Fruit fly (Drosophila melanogaster) whole organism, prepupa: Measurements from ENCODE around the gene CG14074.
A peak's percentile ranks its signal among the peaks of the same experiment; 100 is the strongest.

Experiments
- CG10631 ChIP-seq: fragments of 200-800 bp; sonication (Bioruptor generic); optimal IDR thresholded peaks from 2 replicates; lab custom pipeline; 2016; ENCODE audit warnings: missing biosample characterization, missing genetic modification characterization
- CG10669 ChIP-seq: fragments of 200-800 bp; sonication (Bioruptor generic); optimal IDR thresholded peaks from 3 replicates; lab custom pipeline; 2018; ENCODE audit warnings: missing biosample characterization, mild to moderate bottlenecking, missing genetic modification characterization, moderate library complexity
- CG11762 ChIP-seq: fragments of 200-800 bp; sonication (Bioruptor generic); optimal IDR thresholded peaks from 3 replicates; lab custom pipeline; 2016; ENCODE audit warnings: missing biosample characterization, missing genetic modification characterization; ENCODE audit not compliant: insufficient read depth
- CG11902 ChIP-seq: fragments of 200-800 bp; sonication (Bioruptor generic); optimal IDR thresholded peaks from 3 replicates; lab custom pipeline; 2016; ENCODE audit warnings: missing biosample characterization, missing genetic modification characterization
- CG15336 ChIP-seq: fragments of 200-800 bp; sonication (Bioruptor generic); IDR thresholded peaks from 2 replicates; pipeline ENCODE4 v1.3.6; 2022; ENCODE audit warnings: missing biosample characterization, missing genetic modification characterization
- CG34406 ChIP-seq: fragments of 200-800 bp; sonication (Bioruptor generic); optimal IDR thresholded peaks from 3 replicates; lab custom pipeline; 2016; ENCODE audit warnings: missing biosample characterization, missing genetic modification characterization
- CG4318 ChIP-seq: fragments of 200-800 bp; sonication (Bioruptor generic); optimal IDR thresholded peaks from 3 replicates; lab custom pipeline; 2017; ENCODE audit warnings: missing biosample characterization, mild to moderate bottlenecking, missing genetic modification characterization
- CG6163 ChIP-seq: fragments of 200-800 bp; sonication (Bioruptor generic); IDR thresholded peaks from 3 replicates; pipeline ENCODE4 v1.3.6; 2022; ENCODE audit warnings: missing biosample characterization, missing genetic modification characterization
- CG6276 ChIP-seq: fragments of 200-800 bp; sonication (Bioruptor generic); optimal IDR thresholded peaks from 2 replicates; lab custom pipeline; 2017; ENCODE audit warnings: missing biosample characterization, mild to moderate bottlenecking, missing genetic modification characterization
- CG6792 ChIP-seq: fragments of 200-800 bp; sonication (Bioruptor generic); optimal IDR thresholded peaks from 3 replicates; lab custom pipeline; 2016; ENCODE audit warnings: missing biosample characterization, missing genetic modification characterization
- CG6808 ChIP-seq: fragments of 200-800 bp; sonication (Bioruptor generic); optimal IDR thresholded peaks from 3 replicates; lab custom pipeline; 2017; ENCODE audit warnings: missing biosample characterization, missing genetic modification characterization, mild to moderate bottlenecking, moderate library complexity, missing genetic modification reagents
- CG8119 ChIP-seq: fragments of 200-800 bp; sonication (Bioruptor generic); IDR thresholded peaks from 3 replicates; pipeline ENCODE4 v1.3.6; 2022; ENCODE audit warnings: missing biosample characterization, missing genetic modification characterization
- CG8319 ChIP-seq: fragments of 200-800 bp; sonication (Bioruptor generic); optimal IDR thresholded peaks from 3 replicates; lab custom pipeline; 2016; ENCODE audit warnings: missing biosample characterization, missing genetic modification characterization
- CG8632 ChIP-seq: fragments of 200-800 bp; sonication (Bioruptor generic); optimal IDR thresholded peaks from 3 replicates; lab custom pipeline; 2016; ENCODE audit warnings: missing biosample characterization, missing genetic modification characterization
- Eip78C ChIP-seq: fragments of 200-800 bp; sonication (Bioruptor generic); peaks from one replicate; lab custom pipeline; 2016; ENCODE audit warnings: missing biosample characterization, missing genetic modification characterization
- Eip93F ChIP-seq: fragments of 200-800 bp; sonication (Bioruptor generic); optimal IDR thresholded peaks from 2 replicates; lab custom pipeline; 2016; ENCODE audit warnings: missing biosample characterization, mild to moderate bottlenecking, missing genetic modification characterization
- Ets96B ChIP-seq: fragments of 200-800 bp; optimal IDR thresholded peaks from 2 replicates; lab custom pipeline; 2019; ENCODE audit warnings: missing biosample characterization, mild to moderate bottlenecking, missing genetic modification characterization, moderate library complexity
- Gug ChIP-seq: fragments of 200-800 bp; sonication (Bioruptor generic); IDR thresholded peaks from 2 replicates; pipeline ENCODE4 v1.3.6; 2022; ENCODE audit warnings: missing biosample characterization, missing genetic modification characterization
- Hr38 ChIP-seq: sonication (Bioruptor generic); optimal IDR thresholded peaks from 2 replicates; lab custom pipeline; 2016; ENCODE audit warnings: missing biosample characterization, missing genetic modification characterization
- Hr4 ChIP-seq: fragments of 200-800 bp; sonication (Bioruptor generic); optimal IDR thresholded peaks from 3 replicates; lab custom pipeline; 2016; ENCODE audit warnings: missing biosample characterization, missing genetic modification characterization
- Lpt ChIP-seq: fragments of 200-800 bp; sonication (Bioruptor generic); optimal IDR thresholded peaks from 3 replicates; lab custom pipeline; 2016; ENCODE audit warnings: missing biosample characterization, missing genetic modification characterization
- Met ChIP-seq: fragments of 200-800 bp; sonication (Bioruptor generic); optimal IDR thresholded peaks from 3 replicates; lab custom pipeline; 2016; ENCODE audit warnings: missing biosample characterization, missing genetic modification characterization
- OdsH ChIP-seq: fragments of 200-800 bp; sonication (Bioruptor generic); optimal IDR thresholded peaks from 3 replicates; lab custom pipeline; 2016; ENCODE audit warnings: missing biosample characterization, missing genetic modification characterization
- Sox14 ChIP-seq: fragments of 200-800 bp; sonication (Bioruptor generic); optimal IDR thresholded peaks from 3 replicates; lab custom pipeline; 2016; ENCODE audit warnings: missing biosample characterization, missing genetic modification characterization
- Sox15 ChIP-seq: fragments of 200-800 bp; sonication (Bioruptor generic); optimal IDR thresholded peaks from 3 replicates; lab custom pipeline; 2016; ENCODE audit warnings: missing biosample characterization, missing genetic modification characterization
- achi ChIP-seq: fragments of 200-800 bp; sonication (Bioruptor generic); optimal IDR thresholded peaks from 3 replicates; lab custom pipeline; 2016; ENCODE audit warnings: missing biosample characterization, missing genetic modification characterization
- acj6 ChIP-seq: fragments of 200-800 bp; sonication (Bioruptor generic); optimal IDR thresholded peaks from 3 replicates; lab custom pipeline; 2016; ENCODE audit warnings: missing biosample characterization, missing genetic modification characterization
- cyc ChIP-seq: fragments of 200-800 bp; sonication (Bioruptor generic); optimal IDR thresholded peaks from 3 replicates; lab custom pipeline; 2016; ENCODE audit warnings: missing biosample characterization, missing genetic modification characterization
- dac ChIP-seq: fragments of 200-800 bp; sonication (Bioruptor generic); optimal IDR thresholded peaks from 2 replicates; lab custom pipeline; 2017; ENCODE audit warnings: missing biosample characterization, mild to moderate bottlenecking, missing genetic modification characterization
- dsx ChIP-seq: fragments of 200-800 bp; optimal IDR thresholded peaks from 3 replicates; lab custom pipeline; 2019; ENCODE audit warnings: missing biosample characterization, mild to moderate bottlenecking, missing genetic modification characterization, moderate library complexity; ENCODE audit not compliant: poor library complexity, severe bottlenecking
- fd59A ChIP-seq: fragments of 200-800 bp; sonication (Bioruptor generic); optimal IDR thresholded peaks from 2 replicates; lab custom pipeline; 2017; ENCODE audit warnings: missing biosample characterization, mild to moderate bottlenecking, missing genetic modification characterization, missing genetic modification reagents
- fd85E ChIP-seq: fragments of 200-800 bp; sonication (Bioruptor generic); optimal IDR thresholded peaks from 3 replicates; lab custom pipeline; 2016; ENCODE audit warnings: missing biosample characterization, missing genetic modification characterization
- fkh ChIP-seq: fragments of 200-800 bp; sonication (Bioruptor generic); optimal IDR thresholded peaks from 3 replicates; lab custom pipeline; 2017; ENCODE audit warnings: missing biosample characterization, mild to moderate bottlenecking, missing genetic modification characterization, moderate library complexity
- lz ChIP-seq: fragments of 200-800 bp; sonication (Bioruptor generic); optimal IDR thresholded peaks from 3 replicates; lab custom pipeline; 2016; ENCODE audit warnings: missing biosample characterization, missing genetic modification characterization
- net ChIP-seq: fragments of 200-800 bp; sonication (Bioruptor generic); optimal IDR thresholded peaks from 3 replicates; lab custom pipeline; 2016; ENCODE audit warnings: missing biosample characterization, missing genetic modification characterization
- pdm3 ChIP-seq: fragments of 200-800 bp; sonication (Bioruptor generic); optimal IDR thresholded peaks from 3 replicates; lab custom pipeline; 2016; ENCODE audit warnings: missing biosample characterization, missing genetic modification characterization
- salr ChIP-seq, 2 experiments: fragments of 200-800 bp; sonication (Bioruptor generic); optimal IDR thresholded peaks; 3 replicates each; lab custom pipeline; 2016 to 2018; ENCODE audit warnings: missing biosample characterization in 2 of 2, missing genetic modification characterization in 2 of 2, mild to moderate bottlenecking in 1 of 2
- spab ChIP-seq: fragments of 200-800 bp; sonication (Bioruptor generic); optimal IDR thresholded peaks from 2 replicates; lab custom pipeline; 2017; ENCODE audit warnings: missing biosample characterization, mild to moderate bottlenecking, missing genetic modification characterization, missing genetic modification reagents
- ss ChIP-seq, 2 experiments: fragments of 200-800 bp; sonication (Bioruptor generic); optimal IDR thresholded peaks; 2 replicates in 1 of 2; 3 replicates in 1 of 2; lab custom pipeline; 2017 to 2018; ENCODE audit warnings: mild to moderate bottlenecking in 2 of 2, missing biosample characterization in 2 of 2, missing genetic modification characterization in 2 of 2, moderate library complexity in 1 of 2
- svp ChIP-seq: fragments of 200-800 bp; sonication (Bioruptor generic); peaks from one replicate; lab custom pipeline; 2016; ENCODE audit warnings: missing biosample characterization, missing genetic modification characterization
- topi ChIP-seq: fragments of 200-800 bp; sonication (Bioruptor generic); optimal IDR thresholded peaks from 3 replicates; lab custom pipeline; 2016; ENCODE audit warnings: missing biosample characterization, missing genetic modification characterization

CG14074 gene

dm6 chr3L:18865447-18866367 lies at the start of gene CG14074:
Gene CG14074, plus strand, starts transcription at chr3L:18866225.
- TF ChIP-seq dac (GFP tag; lab: Kevin White, UChicago) (no peak), Hr38 (GFP tag; lab: Kevin White, UChicago) (no peak), fkh (peak; percentile 83), topi (GFP tag; lab: Kevin White, UChicago) (no peak), Sox15 (no peak), CG11902 (GFP tag; lab: Kevin White, UChicago) (no peak), Sox14 (GFP tag; lab: Kevin White, UChicago) (no peak)

- no peak for TF ChIP-seq fd85E (GFP tag; lab: Kevin White, UChicago)
- TF ChIP-seq CG15336 (GFP tag; lab: Robert Waterston, UW), result no peak
- no peak for TF ChIP-seq Ets96B (tag; lab: Kevin White, UChicago)
- TF ChIP-seq lz, result no peak
- TF ChIP-seq CG10631 (GFP tag; lab: Kevin White, UChicago), result no peak
- TF ChIP-seq Sox15, result no peak
- no peak for TF ChIP-seq Hr4 (GFP tag; lab: Kevin White, UChicago)
- TF ChIP-seq ss (GFP tag; optimal IDR thresholded peaks at IDR 0.05; lab: Kevin White, UChicago), result no peak
- no peak for TF ChIP-seq achi
- no peak for TF ChIP-seq CG8319 (GFP tag; lab: Kevin White, UChicago)
Measured at dm6 chr3L:18816719-18817118, 49.3 kb upstream of the CG14074 start.

- TF ChIP-seq fkh, result no peak
- peak; percentile 11 for TF ChIP-seq CG10669 (GFP tag; lab: Kevin White, UChicago)
- TF ChIP-seq CG6276 (GFP tag; lab: Kevin White, UChicago), result peak; percentile 13
- TF ChIP-seq cyc (GFP tag; lab: Kevin White, UChicago), result no peak
- no peak for TF ChIP-seq CG4318
- TF ChIP-seq spab (GFP tag; lab: Kevin White, UChicago), result no peak
- 0 out of 2 replicates have a peak, but pooled peaks have one; percentile 13 for TF ChIP-seq CG15336 (GFP tag; lab: Robert Waterston, UW)
- peak; percentile 39 to 53 for TF ChIP-seq ss (GFP tag; optimal IDR thresholded peaks at IDR 0.05; lab: Kevin White, UChicago)
- no peak for TF ChIP-seq salr (GFP tag; optimal IDR thresholded peaks at IDR 0.05; lab: Kevin White, UChicago)
- no peak for TF ChIP-seq CG8632 (GFP tag; lab: Kevin White, UChicago)
- TF ChIP-seq pdm3 (GFP tag; lab: Kevin White, UChicago), result no peak
- peak; percentile 35; the same call in 1 of the 3 replicates for TF ChIP-seq CG6163 (GFP tag; lab: Robert Waterston, UW)
- peak; percentile 37 for TF ChIP-seq CG6808
- TF ChIP-seq svp (GFP tag; lab: Kevin White, UChicago), result peak; percentile 70
- no peak for TF ChIP-seq CG34406 (GFP tag; lab: Kevin White, UChicago)
- no peak for TF ChIP-seq acj6 (GFP tag; lab: Kevin White, UChicago)
- TF ChIP-seq dac (GFP tag; lab: Kevin White, UChicago), result no peak
- peak; percentile 10 for TF ChIP-seq dsx
Measured at dm6 chr3L:18817264-18817894, 48.6 kb upstream of the CG14074 start.

DNA sequence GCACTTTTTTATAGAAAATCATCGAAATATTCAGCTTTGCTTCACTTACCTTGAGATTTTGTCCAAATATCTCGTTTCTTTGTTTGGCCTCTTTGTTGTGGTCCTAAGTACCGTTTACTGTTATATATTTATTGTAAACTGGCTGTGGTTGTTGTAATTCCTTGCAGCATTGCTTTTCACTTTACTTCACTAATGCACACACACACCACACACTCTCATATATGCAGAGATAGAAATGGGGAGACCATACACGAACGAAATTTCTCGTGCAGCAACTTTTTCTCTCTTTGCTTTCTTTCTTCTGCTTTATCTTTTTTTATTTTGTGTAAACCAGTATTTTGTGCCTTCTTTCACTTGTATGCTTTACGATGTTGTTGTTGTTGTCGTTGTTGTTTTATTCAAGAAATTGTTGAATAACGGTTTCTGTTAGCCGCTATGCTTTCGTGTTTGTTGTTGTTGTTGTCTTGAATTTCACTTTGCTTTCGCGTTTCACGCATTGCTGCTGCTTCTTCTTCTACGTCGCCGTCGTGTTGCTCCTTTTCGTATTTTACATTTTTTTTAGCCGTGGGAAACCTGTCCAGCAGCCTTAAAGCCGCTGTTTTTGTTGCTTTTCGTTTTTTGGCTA lies 46.7 kb upstream of the CG14074 start:
- TF ChIP-seq Gug (GFP tag; lab: Robert Waterston, UW) (no peak; the same call in 1 of the 2 replicates), net (GFP tag; lab: Kevin White, UChicago) (peak; percentile 11), CG4318 (no peak), OdsH (GFP tag; lab: Kevin White, UChicago) (no peak), achi (no peak), Sox15 (no peak), Lpt (GFP tag; lab: Kevin White, UChicago) (peak; percentile 58), acj6 (GFP tag; lab: Kevin White, UChicago) (no peak), Met (no peak), CG10631 (GFP tag; lab: Kevin White, UChicago) (no peak), CG8119 (peak; percentile 81), Eip93F (GFP tag; lab: Kevin White, UChicago) (no peak), CG6792 (GFP tag; lab: Kevin White, UChicago) (no peak), Ets96B (tag; lab: Kevin White, UChicago) (peak; percentile 8), CG8632 (GFP tag; lab: Kevin White, UChicago) (no peak), spab (GFP tag; lab: Kevin White, UChicago) (no peak), Eip78C (GFP tag; lab: Kevin White, UChicago) (peak; percentile 59), CG11762 (GFP tag; lab: Kevin White, UChicago) (peak; percentile 4), pdm3 (GFP tag; lab: Kevin White, UChicago) (no peak), fd59A (GFP tag; lab: Kevin White, UChicago) (no peak), lz (no peak)
